Fruit fly (Drosophila melanogaster): ENCODE results near the gene CG9444.
A peak's percentile ranks its signal among the peaks of the same experiment; 100 is the strongest.

- TF ChIP-seq Pif1B (GFP tag; optimal IDR thresholded peaks at IDR 0.05) (no peak), CG13204 (GFP tag; optimal IDR thresholded peaks at IDR 0.05) (no peak), CG17806 (tag; optimal IDR thresholded peaks at IDR 0.05) (peak; percentile 6), CG12605 (GFP tag; IDR thresholded peaks at IDR 0.05) (no peak), CG14655 (GFP tag; optimal IDR thresholded peaks at IDR 0.05) (no peak), EcR (GFP tag; optimal IDR thresholded peaks at IDR 0.05) (no peak)
Measured at dm6 chr3R:9705008-9705628, 21.1 kb upstream of the CG9444 start, which contains the start of gene Unc-115a.
